Fruit fly (Drosophila melanogaster) whole organism, embryonic: ENCODE measurements around the gene CG17839.
A peak's percentile ranks its signal among the peaks of the same experiment; 100 is the strongest.

Source experiments
- Atf-2 ChIP-seq: fragments of 200-800 bp; sonication (Bioruptor generic); optimal IDR thresholded peaks from 2 replicates; lab custom pipeline; 2016; ENCODE audit warnings: missing biosample characterization, missing genetic modification characterization
- B-H2 ChIP-seq: fragments of 200-800 bp; sonication (Bioruptor generic); optimal IDR thresholded peaks from 2 replicates; lab custom pipeline; 2018; ENCODE audit warnings: missing biosample characterization, mild to moderate bottlenecking, missing genetic modification characterization
- Bgb ChIP-seq: fragments of 200-800 bp; sonication (Bioruptor generic); IDR thresholded peaks from 2 replicates; pipeline ENCODE4 v1.3.6; 2022; ENCODE audit warnings: missing biosample characterization, missing genetic modification characterization; ENCODE audit not compliant: partially characterized antibody
- CG10565 ChIP-seq: fragments of 200-800 bp; sonication (Bioruptor generic); optimal IDR thresholded peaks from 3 replicates; lab custom pipeline; 2016; ENCODE audit warnings: missing biosample characterization, mild to moderate bottlenecking, missing genetic modification characterization
- CG10959 ChIP-seq: fragments of 200-800 bp; sonication (Bioruptor generic); IDR thresholded peaks from 2 replicates; pipeline ENCODE4 v1.3.6; 2022; ENCODE audit warnings: missing biosample characterization, missing genetic modification characterization
- CG11085 ChIP-seq: fragments of 200-800 bp; sonication (Bioruptor generic); IDR thresholded peaks from 2 replicates; pipeline ENCODE4 v1.3.6; 2022; ENCODE audit warnings: missing biosample characterization, missing genetic modification characterization
- CG11456 ChIP-seq: fragments of 200-800 bp; sonication (Bioruptor generic); IDR thresholded peaks from 3 replicates; pipeline ENCODE4 v1.3.6; 2022; ENCODE audit warnings: missing biosample characterization, missing genetic modification characterization
- CG13123 ChIP-seq: fragments of 200-800 bp; sonication (Bioruptor generic); optimal IDR thresholded peaks from 2 replicates; lab custom pipeline; 2016; ENCODE audit warnings: missing biosample characterization, missing genetic modification characterization
- CG13624 ChIP-seq: fragments of 200-800 bp; sonication (Bioruptor generic); optimal IDR thresholded peaks from 2 replicates; lab custom pipeline; 2016; ENCODE audit warnings: missing biosample characterization, missing genetic modification characterization
- CG13775 ChIP-seq: fragments of 200-800 bp; sonication (Bioruptor generic); optimal IDR thresholded peaks from 3 replicates; lab custom pipeline; 2017; ENCODE audit warnings: missing biosample characterization, mild to moderate bottlenecking, missing genetic modification characterization
- CG1602 ChIP-seq: fragments of 200-800 bp; sonication (Bioruptor generic); optimal IDR thresholded peaks from 3 replicates; lab custom pipeline; 2016; ENCODE audit warnings: missing biosample characterization, missing genetic modification characterization
- CG31365 ChIP-seq: fragments of 200-800 bp; sonication (Bioruptor generic); optimal IDR thresholded peaks from 2 replicates; lab custom pipeline; 2018; ENCODE audit warnings: missing biosample characterization, mild to moderate bottlenecking, missing genetic modification characterization
- CG34422 ChIP-seq: fragments of 200-800 bp; sonication (Bioruptor generic); IDR thresholded peaks from 3 replicates; pipeline ENCODE4 v1.3.6; 2022; ENCODE audit warnings: missing biosample characterization, missing genetic modification characterization
- CG3995 ChIP-seq: fragments of 200-800 bp; sonication (Bioruptor generic); optimal IDR thresholded peaks from 3 replicates; lab custom pipeline; 2016; ENCODE audit warnings: missing biosample characterization, missing genetic modification characterization
- CG43689 ChIP-seq: fragments of 200-800 bp; sonication (Bioruptor generic); IDR thresholded peaks from 2 replicates; pipeline ENCODE4 v1.3.6; 2022; ENCODE audit warnings: missing biosample characterization, missing genetic modification characterization
- CG4424 ChIP-seq: fragments of 200-800 bp; sonication (Bioruptor generic); optimal IDR thresholded peaks from 3 replicates; lab custom pipeline; 2016; ENCODE audit warnings: missing biosample characterization, missing genetic modification characterization
- CG4617 ChIP-seq: fragments of 200-800 bp; sonication (Bioruptor generic); optimal IDR thresholded peaks from 3 replicates; lab custom pipeline; 2016; ENCODE audit warnings: missing biosample characterization, missing genetic modification characterization, borderline replicate concordance
- CG6791 ChIP-seq: fragments of 200-800 bp; sonication (Bioruptor generic); IDR thresholded peaks from 3 replicates; pipeline ENCODE4 v1.3.6; 2022; ENCODE audit warnings: missing biosample characterization, missing genetic modification characterization; ENCODE audit not compliant: partially characterized antibody
- CG6854 ChIP-seq: fragments of 200-800 bp; sonication (Bioruptor generic); optimal IDR thresholded peaks from 3 replicates; lab custom pipeline; 2017; ENCODE audit warnings: missing biosample characterization, mild to moderate bottlenecking, missing genetic modification characterization
- CG7357 ChIP-seq: fragments of 200-800 bp; sonication (Bioruptor generic); IDR thresholded peaks from 3 replicates; pipeline ENCODE4 v1.3.6; 2022; ENCODE audit warnings: missing biosample characterization, missing genetic modification characterization
- CG9215 ChIP-seq: fragments of 200-800 bp; sonication (Bioruptor generic); IDR thresholded peaks from 2 replicates; pipeline ENCODE4 v1.3.6; 2022; ENCODE audit warnings: missing biosample characterization, missing genetic modification characterization
- Elba2 ChIP-seq: fragments of 200-800 bp; sonication (Bioruptor generic); optimal IDR thresholded peaks from 3 replicates; lab custom pipeline; 2016; ENCODE audit warnings: missing biosample characterization, missing genetic modification characterization
- Ets97D ChIP-seq: fragments of 200-800 bp; sonication (Bioruptor generic); optimal IDR thresholded peaks from 3 replicates; lab custom pipeline; 2016; ENCODE audit warnings: missing biosample characterization, missing genetic modification characterization
- Gug ChIP-seq: fragments of 200-800 bp; sonication (Bioruptor generic); IDR thresholded peaks from 4 replicates; pipeline ENCODE4 v1.3.6; 2022; ENCODE audit warnings: missing biosample characterization, missing genetic modification characterization
- HHEX ChIP-seq: fragments of 200-800 bp; sonication (Bioruptor generic); optimal IDR thresholded peaks from 3 replicates; lab custom pipeline; 2017; ENCODE audit warnings: missing biosample characterization, mild to moderate bottlenecking, missing genetic modification characterization, missing genetic modification reagents
- MBD-R2 ChIP-seq: fragments of 200-800 bp; sonication (Bioruptor generic); IDR thresholded peaks from 2 replicates; pipeline ENCODE4 v1.3.6; 2022; ENCODE audit warnings: missing biosample characterization, missing genetic modification characterization
- Neu2 ChIP-seq: fragments of 200-800 bp; sonication (Bioruptor generic); optimal IDR thresholded peaks from 3 replicates; lab custom pipeline; 2016; ENCODE audit warnings: missing biosample characterization, missing genetic modification characterization, borderline replicate concordance
- Tbp ChIP-seq: fragments of >200 bp; optimal IDR thresholded peaks from 2 replicates; lab custom pipeline; 2018; ENCODE audit warnings: missing biosample characterization, missing genetic modification characterization
- btn ChIP-seq: fragments of 200-800 bp; sonication (Bioruptor generic); optimal IDR thresholded peaks from 2 replicates; lab custom pipeline; 2016; ENCODE audit warnings: missing biosample characterization, missing genetic modification characterization
- cas ChIP-seq: fragments of 200-800 bp; sonication (Bioruptor generic); IDR thresholded peaks from 2 replicates; pipeline ENCODE4 v1.3.6; 2022; ENCODE audit warnings: missing biosample characterization, missing genetic modification characterization
- cato ChIP-seq: fragments of 200-800 bp; sonication (Bioruptor generic); optimal IDR thresholded peaks from 2 replicates; lab custom pipeline; 2016; ENCODE audit warnings: missing biosample characterization, missing genetic modification characterization, borderline replicate concordance
- crp ChIP-seq, 2 experiments: fragments of 200-800 bp; sonication (Bioruptor generic); optimal IDR thresholded peaks; 2 replicates in 1 of 2; 3 replicates in 1 of 2; lab custom pipeline; 2017; ENCODE audit warnings: missing biosample characterization in 2 of 2, missing genetic modification characterization in 2 of 2, mild to moderate bottlenecking in 1 of 2, moderate library complexity in 1 of 2
- emc ChIP-seq: fragments of 200-800 bp; sonication (Bioruptor generic); optimal IDR thresholded peaks from 2 replicates; lab custom pipeline; 2016; ENCODE audit warnings: missing biosample characterization, missing genetic modification characterization
- fu2 ChIP-seq: fragments of 200-800 bp; sonication (Bioruptor generic); optimal IDR thresholded peaks from 2 replicates; lab custom pipeline; 2016; ENCODE audit warnings: missing biosample characterization, missing genetic modification characterization
- gem ChIP-seq: fragments of 200-800 bp; sonication (Bioruptor generic); optimal IDR thresholded peaks from 2 replicates; lab custom pipeline; 2019; ENCODE audit warnings: missing biosample characterization, mild to moderate bottlenecking, missing genetic modification characterization, moderate library complexity
- gsb ChIP-seq: fragments of 200-800 bp; sonication (Bioruptor generic); IDR thresholded peaks from 2 replicates; pipeline ENCODE4 v1.3.6; 2022; ENCODE audit warnings: missing biosample characterization, missing genetic modification characterization
- ind ChIP-seq: fragments of 200-800 bp; sonication (Bioruptor generic); optimal IDR thresholded peaks from 3 replicates; lab custom pipeline; 2016; ENCODE audit warnings: missing biosample characterization, missing genetic modification characterization
- insv ChIP-seq, 2 experiments: fragments of 200-800 bp; sonication (Bioruptor generic); optimal IDR thresholded peaks; 3 replicates each; lab custom pipeline; 2016 to 2018; ENCODE audit warnings: missing biosample characterization in 2 of 2, missing genetic modification characterization in 2 of 2
- lab ChIP-seq: fragments of 200-800 bp; sonication (Bioruptor generic); optimal IDR thresholded peaks from 3 replicates; lab custom pipeline; 2017; ENCODE audit warnings: missing biosample characterization, missing genetic modification characterization, mild to moderate bottlenecking, moderate library complexity, missing genetic modification reagents
- lola ChIP-seq, 3 experiments: fragments of >200 bp in 2 of 3; fragments of 200-800 bp in 1 of 3; sonication (Bioruptor generic) in 1 of 3; optimal IDR thresholded peaks; 2 replicates each; lab custom pipeline; 2017 to 2019; ENCODE audit warnings: missing biosample characterization in 3 of 3, missing genetic modification characterization in 3 of 3, mild to moderate bottlenecking in 1 of 3, moderate library complexity in 1 of 3
- prd ChIP-seq, 3 experiments: fragments of >200 bp in 2 of 3; fragments of 200-800 bp in 1 of 3; sonication (Bioruptor generic) in 1 of 3; optimal IDR thresholded peaks in 2 of 3; IDR thresholded peaks in 1 of 3; 2 replicates in 2 of 3; 3 replicates in 1 of 3; pipeline versions ENCODE4 v1.3.6 to Lab custom; 2017 to 2022; ENCODE audit warnings: missing biosample characterization in 1 of 3, missing genetic modification characterization in 1 of 3
- pzg ChIP-seq: fragments of 200-800 bp; sonication (Bioruptor generic); optimal IDR thresholded peaks from 3 replicates; lab custom pipeline; 2018; ENCODE audit warnings: missing biosample characterization, mild to moderate bottlenecking, missing genetic modification characterization, moderate library complexity
- sc ChIP-seq, 3 experiments: fragments of >200 bp in 2 of 3; fragments of 200-800 bp in 1 of 3; sonication (Bioruptor generic) in 1 of 3; optimal IDR thresholded peaks; 2 replicates in 2 of 3; 3 replicates in 1 of 3; lab custom pipeline; 2017; ENCODE audit warnings: mild to moderate bottlenecking in 1 of 3, missing biosample characterization in 1 of 3, missing genetic modification characterization in 1 of 3, missing genetic modification reagents in 1 of 3
- stc ChIP-seq: fragments of 200-800 bp; sonication (Bioruptor generic); IDR thresholded peaks from 2 replicates; pipeline ENCODE4 v1.3.6; 2022; ENCODE audit warnings: missing biosample characterization, missing genetic modification characterization
- unpg ChIP-seq: fragments of 200-800 bp; sonication (Bioruptor generic); optimal IDR thresholded peaks from 3 replicates; lab custom pipeline; 2018; ENCODE audit warnings: missing biosample characterization, mild to moderate bottlenecking, missing genetic modification characterization, moderate library complexity
- z ChIP-seq: fragments of 200-800 bp; sonication (Bioruptor generic); IDR thresholded peaks from 3 replicates; pipeline ENCODE4 v1.3.6; 2022; ENCODE audit warnings: missing biosample characterization, missing genetic modification characterization
- zfh2 ChIP-seq: fragments of 200-800 bp; sonication (Bioruptor generic); optimal IDR thresholded peaks from 2 replicates; lab custom pipeline; 2016; ENCODE audit warnings: missing biosample characterization, missing genetic modification characterization

CG17839 gene

dm6 chr3L:14761837-14762785 is 42.8 kb upstream of the CG17839 start, which contains the start of the genes Tsen34 and Mgat4a (continued):
- TF ChIP-seq CG3995 = peak; percentile 18
- peak; percentile 14 for TF ChIP-seq emc (GFP tag; lab: Kevin White, UChicago)
- no peak for TF ChIP-seq CG4424 (GFP tag; lab: Kevin White, UChicago)
- peak; percentile 84 for TF ChIP-seq B-H2 (GFP tag; lab: Kevin White, UChicago)
- no peak for TF ChIP-seq lab (GFP tag; lab: Kevin White, UChicago)
- TF ChIP-seq Bgb (GFP tag; lab: Robert Waterston, UW) = peak; percentile 73
- TF ChIP-seq btn (GFP tag; lab: Kevin White, UChicago) = no peak
- TF ChIP-seq sc (optimal IDR thresholded peaks at IDR 0.05; lab: Kevin White, UChicago) = no peak
- TF ChIP-seq sc (GFP tag; optimal IDR thresholded peaks at IDR 0.05; lab: Kevin White, UChicago) = no peak
- no peak for TF ChIP-seq fu2 (GFP tag; lab: Kevin White, UChicago)
- TF ChIP-seq CG11456 = peak; percentile 78; the same call in 2 of the 3 replicates
- TF ChIP-seq CG6854 (GFP tag; lab: Kevin White, UChicago) = peak; percentile 25
- no peak for TF ChIP-seq CG13123
- TF ChIP-seq z (GFP tag; lab: Robert Waterston, UW) = no peak
- TF ChIP-seq CG43689 (GFP tag; lab: Robert Waterston, UW) = no peak
- TF ChIP-seq CG31365 (tag; lab: Kevin White, UChicago) = no peak
- TF ChIP-seq MBD-R2 = no peak; the same call in none of the 2 replicates
- peak; percentile 38; the same call in 1 of the 2 replicates for TF ChIP-seq gsb
- no peak for TF ChIP-seq ind (GFP tag; lab: Kevin White, UChicago)
- no peak for TF ChIP-seq Atf-2 (GFP tag; lab: Kevin White, UChicago)
- no peak for TF ChIP-seq lola (GFP tag; optimal IDR thresholded peaks at IDR 0.05; lab: Kevin White, UChicago)
- no peak for TF ChIP-seq cato (GFP tag; lab: Kevin White, UChicago)
- no peak for TF ChIP-seq CG10565
- TF ChIP-seq Neu2 = no peak
- peak; percentile 74 for TF ChIP-seq CG6791
- TF ChIP-seq CG10959 (GFP tag; lab: Robert Waterston, UW) = no peak
- TF ChIP-seq CG4617 (GFP tag; lab: Kevin White, UChicago) = peak; percentile 82
- no peak for TF ChIP-seq Gug (GFP tag; lab: Robert Waterston, UW)
- TF ChIP-seq CG11085 (GFP tag; lab: Robert Waterston, UW) = 0 out of 2 replicates have a peak, but pooled peaks have one; percentile 33
- peak; percentile 93 for TF ChIP-seq Elba2 (GFP tag; lab: Kevin White, UChicago)
- peak; percentile 47; the same call in 1 of the 2 replicates for TF ChIP-seq cas
- TF ChIP-seq zfh2 = peak; percentile 25
- no peak for TF ChIP-seq stc (GFP tag; lab: Robert Waterston, UW)
- peak; percentile 37; the same call in 1 of the 3 replicates for TF ChIP-seq CG34422
- TF ChIP-seq prd (optimal IDR thresholded peaks at IDR 0.05; lab: Kevin White, UChicago) = no peak
- TF ChIP-seq prd (GFP tag; IDR thresholded peaks at IDR 0.05; lab: Robert Waterston, UW) = peak; percentile 45; the same call in 2 of the 3 replicates
- peak; percentile 95 for TF ChIP-seq pzg (GFP tag; lab: Kevin White, UChicago)
- no peak for TF ChIP-seq Tbp (GFP tag; lab: Kevin White, UChicago)
- no peak for TF ChIP-seq CG1602 (GFP tag; lab: Kevin White, UChicago)
- TF ChIP-seq CG13624 (GFP tag; lab: Kevin White, UChicago) = peak; percentile 52
- TF ChIP-seq Ets97D (GFP tag; lab: Kevin White, UChicago) = peak; percentile 15
- TF ChIP-seq CG13775 (GFP tag; lab: Kevin White, UChicago) = no peak
- peak; percentile 50 for TF ChIP-seq HHEX (GFP tag; lab: Kevin White, UChicago)
- no peak for TF ChIP-seq unpg
- no peak for TF ChIP-seq gem (tag; lab: Kevin White, UChicago)
- no peak for TF ChIP-seq CG7357 (GFP tag; lab: Robert Waterston, UW)
- TF ChIP-seq CG9215 (GFP tag; lab: Robert Waterston, UW) = no peak; the same call in 1 of the 2 replicates
- peak in 1 of 2 experiments; percentile 39 for TF ChIP-seq crp (GFP tag; optimal IDR thresholded peaks at IDR 0.05; lab: Kevin White, UChicago)
- peak in 1 of 2 experiments; percentile 78 for TF ChIP-seq insv (GFP tag; optimal IDR thresholded peaks at IDR 0.05; lab: Kevin White, UChicago)
